Worm (Caenorhabditis elegans) whole organism, L4 larva: ENCODE results near the gene K09E9.3.

ENCODE experiments used
- F10B5.3 ChIP-seq: sonication (generic microtip); optimal IDR thresholded peaks from 2 replicates; lab custom pipeline; 2016; ENCODE audit warnings: mild to moderate bottlenecking, missing genetic modification characterization, missing compliant biosample characterization
- F49E8.2 ChIP-seq: sonication (generic microtip); optimal IDR thresholded peaks from 2 replicates; lab custom pipeline; 2016; ENCODE audit warnings: missing compliant biosample characterization, mild to moderate bottlenecking, missing genetic modification characterization, borderline replicate concordance
- R02D3.7 ChIP-seq: fragments of 150-350 bp; sonication (generic microtip); optimal IDR thresholded peaks from 3 replicates; lab custom pipeline; 2014; ENCODE audit warnings: missing biosample characterization, missing genetic modification characterization
- T26A8.4 ChIP-seq: fragments of 200-800 bp; sonication (Bioruptor generic); IDR thresholded peaks from 2 replicates; pipeline ENCODE4 v1.3.6; 2022; ENCODE audit warnings: missing genetic modification characterization, missing compliant biosample characterization
- Y48G9A.11 ChIP-seq: fragments of 200-800 bp; sonication (Bioruptor generic); IDR thresholded peaks from 2 replicates; pipeline ENCODE4 v1.3.6; 2022; ENCODE audit warnings: missing genetic modification reagents, missing genetic modification characterization, missing compliant biosample characterization
- Y5F2A.4 ChIP-seq: fragments of 200-800 bp; sonication (Bioruptor generic); optimal IDR thresholded peaks from 2 replicates; lab custom pipeline; 2018; ENCODE audit warnings: mild to moderate bottlenecking, missing genetic modification characterization, missing compliant biosample characterization
- Y75B8A.6 ChIP-seq: fragments of 200-800 bp; sonication (Bioruptor generic); IDR thresholded peaks from 2 replicates; pipeline ENCODE4 v1.3.6; 2022; ENCODE audit warnings: missing genetic modification reagents, missing genetic modification characterization, missing compliant biosample characterization
- ZK337.2 ChIP-seq: fragments of 200-800 bp; sonication (Bioruptor generic); IDR thresholded peaks from 2 replicates; pipeline ENCODE4 v1.3.6; 2022; ENCODE audit warnings: missing genetic modification reagents, missing genetic modification characterization, missing compliant biosample characterization
- aha-1 ChIP-seq: fragments of 150-350 bp; peaks from one replicate; lab custom pipeline; 2014; ENCODE audit warnings: missing biosample characterization, missing genetic modification characterization
- ama-1 ChIP-seq: fragments of 150-350 bp; optimal IDR thresholded peaks from 2 replicates; lab custom pipeline; 2014; ENCODE audit warnings: inconsistent platforms, mixed read lengths
- arid-1 ChIP-seq: fragments of 200-800 bp; sonication (Bioruptor generic); conservative IDR thresholded peaks from 2 replicates; pipeline ENCODE4 v1.3.6; 2022; ENCODE audit warnings: missing genetic modification reagents, missing genetic modification characterization, missing compliant biosample characterization
- ceh-28 ChIP-seq: fragments of 150-350 bp; optimal IDR thresholded peaks from 2 replicates; lab custom pipeline; 2014; ENCODE audit warnings: missing biosample characterization, missing genetic modification reagents, missing genetic modification characterization
- ceh-82 ChIP-seq: sonication (generic microtip); optimal IDR thresholded peaks from 2 replicates; lab custom pipeline; 2017; ENCODE audit warnings: missing biosample characterization, missing genetic modification characterization
- ces-1 ChIP-seq: fragments of 150-350 bp; sonication (generic microtip); optimal IDR thresholded peaks from 4 replicates; lab custom pipeline; 2014; ENCODE audit warnings: missing biosample characterization, missing genetic modification reagents, missing genetic modification characterization
- ctbp-1 ChIP-seq: fragments of 200-800 bp; sonication (Bioruptor generic); IDR thresholded peaks from 2 replicates; pipeline ENCODE4 v1.3.6; 2022; ENCODE audit warnings: missing genetic modification reagents, missing genetic modification characterization, missing compliant biosample characterization
- daf-12 ChIP-seq: fragments of 150-350 bp; optimal IDR thresholded peaks from 2 replicates; lab custom pipeline; 2014; ENCODE audit warnings: missing biosample characterization, missing genetic modification reagents, missing genetic modification characterization
- daf-16 ChIP-seq, 3 experiments: sonication (generic microtip); optimal IDR thresholded peaks; 2 replicates each; lab custom pipeline; 2016 to 2017; ENCODE audit warnings: missing genetic modification characterization in 3 of 3, missing genetic modification reagents in 3 of 3, mild to moderate bottlenecking in 2 of 3, missing compliant biosample characterization in 2 of 3, missing biosample characterization in 1 of 3, moderate library complexity in 1 of 3
- daf-19 ChIP-seq: fragments of 200-800 bp; sonication (Bioruptor generic); conservative IDR thresholded peaks from 2 replicates; pipeline ENCODE4 v1.3.6; 2022; ENCODE audit warnings: missing genetic modification characterization, missing compliant biosample characterization
- duxl-1 ChIP-seq: sonication (generic microtip); optimal IDR thresholded peaks from 2 replicates; lab custom pipeline; 2016; ENCODE audit warnings: mild to moderate bottlenecking, missing genetic modification characterization, moderate library complexity, missing compliant biosample characterization; ENCODE audit not compliant: poor library complexity
- hlh-30 ChIP-seq: sonication (generic microtip); optimal IDR thresholded peaks from 2 replicates; lab custom pipeline; 2017; ENCODE audit warnings: antibody characterized with exemption, mild to moderate bottlenecking, missing genetic modification characterization, missing compliant biosample characterization; ENCODE audit not compliant: insufficient read depth
- lin-1 ChIP-seq: fragments of 200-800 bp; sonication (Bioruptor generic); IDR thresholded peaks from 2 replicates; pipeline ENCODE4 v1.3.6; 2022; ENCODE audit warnings: missing genetic modification reagents, missing genetic modification characterization, missing compliant biosample characterization
- lin-13 ChIP-seq: fragments of 150-350 bp; optimal IDR thresholded peaks from 2 replicates; lab custom pipeline; 2014; ENCODE audit warnings: missing biosample characterization, missing genetic modification reagents, missing genetic modification characterization
- mep-1 ChIP-seq: fragments of 150-350 bp; sonication (generic microtip); optimal IDR thresholded peaks from 3 replicates; lab custom pipeline; 2014; ENCODE audit warnings: missing biosample characterization, missing genetic modification characterization
- nhr-102 ChIP-seq: sonication (generic microtip); optimal IDR thresholded peaks from 2 replicates; lab custom pipeline; 2016; ENCODE audit warnings: mild to moderate bottlenecking, missing genetic modification characterization, moderate library complexity, missing compliant biosample characterization
- nhr-28 ChIP-seq: fragments of 150-350 bp; optimal IDR thresholded peaks from 2 replicates; lab custom pipeline; 2014; ENCODE audit warnings: missing biosample characterization, missing genetic modification characterization
- nhr-41 ChIP-seq: fragments of 200-800 bp; sonication (Bioruptor generic); IDR thresholded peaks from 2 replicates; pipeline ENCODE4 v1.3.6; 2022; ENCODE audit warnings: missing genetic modification reagents, missing genetic modification characterization, missing compliant biosample characterization
- nhr-48 ChIP-seq: sonication (generic microtip); optimal IDR thresholded peaks from 2 replicates; lab custom pipeline; 2016; ENCODE audit warnings: mild to moderate bottlenecking, missing genetic modification characterization, missing compliant biosample characterization
- rbr-2 ChIP-seq: sonication (generic microtip); optimal IDR thresholded peaks from 2 replicates; lab custom pipeline; 2016; ENCODE audit warnings: missing genotype, missing genetic modification characterization, missing compliant biosample characterization
- saeg-2 ChIP-seq: fragments of 200-800 bp; sonication (Bioruptor generic); IDR thresholded peaks from 2 replicates; pipeline ENCODE4 v1.3.6; 2022; ENCODE audit warnings: missing genetic modification reagents, missing genetic modification characterization, missing compliant biosample characterization
- skn-1 ChIP-seq: fragments of 150-350 bp; optimal IDR thresholded peaks from 2 replicates; lab custom pipeline; 2014; ENCODE audit warnings: missing biosample characterization, missing genetic modification characterization
- snpc-1.2 ChIP-seq: fragments of 200-800 bp; sonication (Bioruptor generic); IDR thresholded peaks from 2 replicates; pipeline ENCODE4 v1.3.6; 2022; ENCODE audit warnings: missing genetic modification reagents, missing genetic modification characterization, missing compliant biosample characterization
- snpc-4 ChIP-seq: fragments of 150-350 bp; optimal IDR thresholded peaks from 2 replicates; lab custom pipeline; 2014; ENCODE audit warnings: missing biosample characterization, missing genetic modification characterization

K09E9.3 gene

ce11 chrX:15655623-15656022, 42.0 kb upstream of the K09E9.3 start:
- TF ChIP-seq hlh-30 (tag; lab: Kevin White, UChicago) (no peak), daf-12 (tag; lab: Kevin White, UChicago) (no peak), ZK337.2 (no peak), saeg-2 (GFP tag; lab: Robert Waterston, UW) (no peak), ces-1 (no peak), T26A8.4 (GFP tag; lab: Robert Waterston, UW) (no peak), lin-1 (GFP tag; lab: Robert Waterston, UW) (no peak), daf-19 (no peak), F49E8.2 (tag; lab: Kevin White, UChicago) (no peak), nhr-41 (GFP tag; lab: Robert Waterston, UW) (no peak), ceh-82 (tag; lab: Kevin White, UChicago) (no peak), Y5F2A.4 (GFP tag; lab: Kevin White, UChicago) (no peak), R02D3.7 (tag; lab: Kevin White, UChicago) (no peak), F10B5.3 (tag; lab: Kevin White, UChicago) (no peak), duxl-1 (tag; lab: Kevin White, UChicago) (no peak), nhr-48 (tag; lab: Kevin White, UChicago) (no peak), aha-1 (tag; lab: Kevin White, UChicago) (no peak), lin-13 (GFP tag; lab: Kevin White, UChicago) (no peak), skn-1 (tag; lab: Kevin White, UChicago) (no peak)

DNA sequence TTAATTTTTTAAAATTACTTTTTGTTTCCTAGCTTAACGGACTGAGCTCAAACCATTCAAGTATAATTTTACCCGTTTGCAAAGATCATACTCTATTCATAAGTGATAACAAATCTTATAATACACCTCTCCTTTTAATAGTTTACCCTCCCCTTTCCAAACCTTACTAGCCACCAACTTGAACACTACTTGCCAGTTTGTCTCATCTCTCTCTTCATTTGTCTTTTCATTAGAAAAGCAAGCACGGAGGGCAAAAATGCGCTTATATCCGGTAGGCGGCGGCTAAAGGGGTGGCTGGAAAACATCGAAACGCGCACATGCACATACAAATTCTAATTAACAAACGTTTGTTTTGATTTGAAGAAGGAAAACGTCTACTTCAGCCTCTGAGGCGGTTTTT, 41.4 kb upstream of the K09E9.3 start:
- TF ChIP-seq ceh-28 (no peak), arid-1 (GFP tag; lab: Robert Waterston, UW) (no peak), aha-1 (tag; lab: Kevin White, UChicago) (peak; percentile 58), ces-1 (no peak), duxl-1 (tag; lab: Kevin White, UChicago) (no peak), nhr-28 (tag; lab: Kevin White, UChicago) (no peak), Y75B8A.6 (GFP tag; lab: Robert Waterston, UW) (no peak), ZK337.2 (no peak)

ce11 chrX:15653196-15653595, 39.6 kb upstream of the K09E9.3 start:
- peak; percentile 33 for TF ChIP-seq rbr-2 (tag; lab: Kevin White, UChicago)
- TF ChIP-seq ama-1 (lab: Kevin White, UChicago), result no peak
- peak in 1 of 2 experiments; percentile 4 for TF ChIP-seq daf-16 (GFP tag; optimal IDR thresholded peaks at IDR 0.05; lab: Kevin White, UChicago)
- TF ChIP-seq daf-16 (tag; optimal IDR thresholded peaks at IDR 0.05; lab: Kevin White, UChicago), result no peak
- 0 out of 2 replicates have a peak, but pooled peaks have one; percentile 19 for TF ChIP-seq ctbp-1 (GFP tag; lab: Robert Waterston, UW)
- 0 out of 2 replicates have a peak, but pooled peaks have one; percentile 12 for TF ChIP-seq snpc-1.2 (GFP tag; lab: Robert Waterston, UW)

- TF ChIP-seq mep-1 (tag; lab: Kevin White, UChicago) (no peak), ceh-28 (no peak), aha-1 (tag; lab: Kevin White, UChicago) (no peak), Y48G9A.11 (GFP tag; lab: Robert Waterston, UW) (no peak), nhr-48 (tag; lab: Kevin White, UChicago) (no peak), saeg-2 (GFP tag; lab: Robert Waterston, UW) (no peak), ceh-82 (tag; lab: Kevin White, UChicago) (no peak), snpc-4 (tag; lab: Kevin White, UChicago) (no peak), nhr-102 (tag; lab: Kevin White, UChicago) (no peak), nhr-28 (tag; lab: Kevin White, UChicago) (no peak), daf-12 (tag; lab: Kevin White, UChicago) (no peak), Y5F2A.4 (GFP tag; lab: Kevin White, UChicago) (no peak)
- TF ChIP-seq, all 104 proteins: peak for 0
These were observed 37.4 kb upstream of the K09E9.3 start, which contains the start of gene F59D12.3 for ce11 chrX:15650919-15651420. Gene F59D12.3 (minus strand): TSS chrX:15650969.
